Fruit fly (Drosophila melanogaster) whole organism: Measurements from ENCODE around the gene sinah.

Source experiments
- CG8478 ChIP-seq: fragments of >200 bp; optimal IDR thresholded peaks from 2 replicates; lab custom pipeline; 2018; ENCODE audit warnings: inconsistent platforms
- Dll ChIP-seq: fragments of >200 bp; optimal IDR thresholded peaks from 2 replicates; lab custom pipeline; 2017
- EcR ChIP-seq, 2 experiments: fragments of >200 bp; optimal IDR thresholded peaks; 2 replicates each; lab custom pipeline; 2017; ENCODE audit warnings: missing biosample characterization in 2 of 2, missing genetic modification characterization in 2 of 2, missing genetic modification reagents in 2 of 2
- pan ChIP-seq: fragments of >200 bp; optimal IDR thresholded peaks from 2 replicates; lab custom pipeline; 2017
- psq ChIP-seq: fragments of >200 bp; optimal IDR thresholded peaks from 2 replicates; lab custom pipeline; 2017
- usp ChIP-seq: fragments of >200 bp; optimal IDR thresholded peaks from 2 replicates; lab custom pipeline; 2017; ENCODE audit warnings: missing biosample characterization, missing genetic modification characterization, mixed read lengths

The sinah gene

dm6 chr3L:16858780-16859179 lies at the start of gene sinah:
TSS of gene sinah (plus strand) at chr3L:16859080.
- TF ChIP-seq Dll (lab: Kevin White, UChicago) (no peak), usp (GFP tag; lab: Kevin White, UChicago) (no peak), psq (lab: Kevin White, UChicago) (no peak), pan (no peak), EcR (GFP tag; optimal IDR thresholded peaks at IDR 0.05; lab: Kevin White, UChicago) (no peak), CG8478 (lab: Kevin White, UChicago) (no peak)

dm6 chr3L:16810512-16810911 lies 48.4 kb upstream of the sinah start:
- TF ChIP-seq usp (GFP tag; lab: Kevin White, UChicago) (no peak), EcR (GFP tag; optimal IDR thresholded peaks at IDR 0.05; lab: Kevin White, UChicago) (no peak), CG8478 (lab: Kevin White, UChicago) (no peak), psq (lab: Kevin White, UChicago) (no peak), Dll (lab: Kevin White, UChicago) (no peak)

DNA sequence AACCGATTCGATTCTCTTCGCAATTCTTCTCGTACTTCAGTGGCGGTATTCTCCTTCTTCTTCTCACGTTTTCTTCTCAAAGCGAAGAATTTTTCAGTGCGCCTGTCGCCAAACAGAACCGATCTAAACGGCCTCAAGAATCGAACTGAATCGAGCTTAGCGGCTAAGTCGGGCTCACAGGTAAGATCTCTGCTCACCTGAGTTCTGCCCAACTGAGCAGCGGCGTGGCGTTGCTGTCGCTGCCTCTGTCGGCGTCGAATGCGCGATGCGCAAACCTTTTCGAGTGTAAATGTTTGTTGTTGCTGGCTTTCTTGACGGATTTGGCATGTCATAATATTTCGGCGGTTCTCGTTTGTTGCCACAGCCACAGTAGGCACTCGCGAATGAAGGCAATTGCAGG lies 47.0 kb upstream of the sinah start:
- no peak for TF ChIP-seq pan
- TF ChIP-seq usp (GFP tag; lab: Kevin White, UChicago): no peak
- TF ChIP-seq Dll (lab: Kevin White, UChicago): no peak
- no peak for TF ChIP-seq EcR (GFP tag; optimal IDR thresholded peaks at IDR 0.05; lab: Kevin White, UChicago)
- no peak for TF ChIP-seq psq (lab: Kevin White, UChicago)
- TF ChIP-seq CG8478 (lab: Kevin White, UChicago): no peak

dm6 chr3L:16813984-16814383 lies 44.9 kb upstream of the sinah start:
- TF ChIP-seq pan (no peak), usp (GFP tag; lab: Kevin White, UChicago) (no peak), EcR (GFP tag; optimal IDR thresholded peaks at IDR 0.05; lab: Kevin White, UChicago) (no peak), psq (lab: Kevin White, UChicago) (no peak)

dm6 chr3L:16818063-16818462 lies 40.8 kb upstream of the sinah start:
- no peak for TF ChIP-seq CG8478 (lab: Kevin White, UChicago)
- no peak for TF ChIP-seq usp (GFP tag; lab: Kevin White, UChicago)
- TF ChIP-seq psq (lab: Kevin White, UChicago): no peak
- TF ChIP-seq Dll (lab: Kevin White, UChicago): no peak
- TF ChIP-seq EcR (GFP tag; optimal IDR thresholded peaks at IDR 0.05; lab: Kevin White, UChicago): no peak
- TF ChIP-seq pan: no peak

dm6 chr3L:16824725-16825124 lies 34.2 kb upstream of the sinah start:
- TF ChIP-seq psq (lab: Kevin White, UChicago) (no peak), EcR (GFP tag; optimal IDR thresholded peaks at IDR 0.05; lab: Kevin White, UChicago) (no peak), Dll (lab: Kevin White, UChicago) (no peak), usp (GFP tag; lab: Kevin White, UChicago) (no peak), CG8478 (lab: Kevin White, UChicago) (no peak), pan (no peak)

- TF ChIP-seq pan (no peak), usp (GFP tag; lab: Kevin White, UChicago) (no peak), CG8478 (lab: Kevin White, UChicago) (no peak), Dll (lab: Kevin White, UChicago) (no peak), psq (lab: Kevin White, UChicago) (no peak), EcR (GFP tag; optimal IDR thresholded peaks at IDR 0.05; lab: Kevin White, UChicago) (no peak)
Measured at dm6 chr3L:16825195-16825594, 33.7 kb upstream of the sinah start.

DNA sequence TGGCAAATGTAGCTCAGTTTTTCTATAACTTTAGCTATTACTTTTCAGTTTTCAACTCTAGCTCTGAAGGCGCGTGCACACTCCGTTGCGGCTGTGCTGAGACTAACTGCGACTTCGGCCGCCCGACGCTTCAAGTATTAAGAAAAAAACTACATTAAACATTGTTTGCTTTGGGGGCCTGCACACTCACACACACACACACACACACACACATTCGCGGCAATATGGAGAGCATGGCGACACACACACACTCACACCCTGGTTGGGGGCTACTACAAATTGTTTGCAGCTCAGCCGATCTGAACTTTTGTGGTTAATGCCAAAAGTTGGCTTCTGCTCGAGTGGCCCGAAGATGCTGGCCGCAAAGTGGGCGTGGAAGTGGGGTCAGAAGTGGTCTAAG lies 29.9 kb upstream of the sinah start, which contains the start of gene CG13024:
TSS of gene CG13024 (minus strand) at position 108 of the 400 bp plus-strand sequence.
- no peak for TF ChIP-seq CG8478 (lab: Kevin White, UChicago)
- TF ChIP-seq Dll (lab: Kevin White, UChicago): no peak
- TF ChIP-seq usp (GFP tag; lab: Kevin White, UChicago): no peak
- TF ChIP-seq pan: no peak
- TF ChIP-seq psq (lab: Kevin White, UChicago): no peak
- no peak for TF ChIP-seq EcR (GFP tag; optimal IDR thresholded peaks at IDR 0.05; lab: Kevin White, UChicago)

DNA sequence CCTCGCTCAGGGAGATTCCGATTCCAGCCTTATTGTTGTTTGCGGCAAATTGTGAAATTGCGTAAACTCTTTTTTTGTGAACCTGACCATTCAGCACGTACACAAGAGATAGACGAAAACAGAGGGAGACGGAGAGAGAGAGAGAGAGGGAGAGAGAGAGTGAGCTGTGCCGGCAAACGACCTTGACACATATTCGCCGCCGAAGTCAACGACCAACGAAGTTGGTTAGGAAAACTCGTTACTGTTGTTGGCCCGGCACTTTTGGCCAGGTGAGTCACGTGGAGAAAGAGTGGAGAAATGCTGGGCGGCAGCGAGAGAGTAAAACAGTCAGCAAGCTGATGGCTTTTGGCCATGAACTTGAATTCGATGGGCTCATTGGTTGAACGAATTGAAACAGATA lies 28.9 kb upstream of the sinah start:
- TF ChIP-seq Dll (lab: Kevin White, UChicago) (no peak), EcR (GFP tag; optimal IDR thresholded peaks at IDR 0.05; lab: Kevin White, UChicago) (peak in 1 of 2 experiments; percentile 29)

DNA sequence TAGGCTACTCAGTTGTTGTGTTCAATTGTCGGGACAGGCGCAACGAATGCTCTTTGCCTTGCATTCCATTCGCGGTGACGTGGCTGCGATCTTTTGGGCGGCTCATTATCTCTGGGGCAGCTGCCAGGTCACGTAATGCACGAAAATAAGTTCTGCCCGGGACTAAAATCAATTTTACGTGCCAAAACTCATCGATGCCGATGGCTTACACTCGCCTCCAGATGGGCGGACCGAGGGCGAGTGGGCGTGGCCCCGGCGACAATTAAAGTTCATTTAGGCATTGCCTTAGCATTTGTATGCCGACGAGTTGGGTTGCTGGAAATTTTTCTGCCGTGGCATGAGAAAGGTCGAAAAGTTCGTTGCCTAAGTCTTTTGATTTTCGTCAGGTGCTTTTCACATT lies 22.1 kb upstream of the sinah start:
- no peak for TF ChIP-seq EcR (GFP tag; optimal IDR thresholded peaks at IDR 0.05; lab: Kevin White, UChicago)
- TF ChIP-seq usp (GFP tag; lab: Kevin White, UChicago): no peak
- no peak for TF ChIP-seq CG8478 (lab: Kevin White, UChicago)
- no peak for TF ChIP-seq pan
- TF ChIP-seq Dll (lab: Kevin White, UChicago): no peak
- no peak for TF ChIP-seq psq (lab: Kevin White, UChicago)

dm6 chr3L:16840540-16840939 lies 18.3 kb upstream of the sinah start:
- TF ChIP-seq pan (no peak), EcR (GFP tag; optimal IDR thresholded peaks at IDR 0.05; lab: Kevin White, UChicago) (no peak), Dll (lab: Kevin White, UChicago) (no peak), CG8478 (lab: Kevin White, UChicago) (no peak), psq (lab: Kevin White, UChicago) (no peak), usp (GFP tag; lab: Kevin White, UChicago) (no peak)

- no peak for TF ChIP-seq pan
- no peak for TF ChIP-seq CG8478 (lab: Kevin White, UChicago)
- no peak for TF ChIP-seq Dll (lab: Kevin White, UChicago)
- no peak for TF ChIP-seq EcR (GFP tag; optimal IDR thresholded peaks at IDR 0.05; lab: Kevin White, UChicago)
- no peak for TF ChIP-seq usp (GFP tag; lab: Kevin White, UChicago)
- no peak for TF ChIP-seq psq (lab: Kevin White, UChicago)
Measured at dm6 chr3L:16842087-16842567, 16.8 kb upstream of the sinah start, which contains the start of gene TSG101. TSS of gene TSG101 (plus strand) at chr3L:16842294.
